Worm (Caenorhabditis elegans) whole organism, L4 larva: ENCODE data around the gene phf-31.

ENCODE experiments used
- D1046.2 ChIP-seq: fragments of 200-800 bp; sonication (Bioruptor generic); IDR thresholded peaks from 2 replicates; pipeline ENCODE4 v1.3.6; 2022; ENCODE audit warnings: missing genetic modification characterization, missing compliant biosample characterization
- F49E8.2 ChIP-seq: sonication (generic microtip); optimal IDR thresholded peaks from 2 replicates; lab custom pipeline; 2016; ENCODE audit warnings: missing compliant biosample characterization, mild to moderate bottlenecking, missing genetic modification characterization, borderline replicate concordance
- Y48G9A.11 ChIP-seq: fragments of 200-800 bp; sonication (Bioruptor generic); IDR thresholded peaks from 2 replicates; pipeline ENCODE4 v1.3.6; 2022; ENCODE audit warnings: missing genetic modification reagents, missing genetic modification characterization, missing compliant biosample characterization
- Y75B8A.6 ChIP-seq: fragments of 200-800 bp; sonication (Bioruptor generic); IDR thresholded peaks from 2 replicates; pipeline ENCODE4 v1.3.6; 2022; ENCODE audit warnings: missing genetic modification reagents, missing genetic modification characterization, missing compliant biosample characterization
- aha-1 ChIP-seq: fragments of 150-350 bp; peaks from one replicate; lab custom pipeline; 2014; ENCODE audit warnings: missing biosample characterization, missing genetic modification characterization
- arid-1 ChIP-seq: fragments of 200-800 bp; sonication (Bioruptor generic); conservative IDR thresholded peaks from 2 replicates; pipeline ENCODE4 v1.3.6; 2022; ENCODE audit warnings: missing genetic modification reagents, missing genetic modification characterization, missing compliant biosample characterization
- attf-4 ChIP-seq: sonication (generic microtip); optimal IDR thresholded peaks from 3 replicates; lab custom pipeline; 2017; ENCODE audit warnings: missing biosample characterization, missing genetic modification characterization
- ceh-28 ChIP-seq: fragments of 150-350 bp; optimal IDR thresholded peaks from 2 replicates; lab custom pipeline; 2014; ENCODE audit warnings: missing biosample characterization, missing genetic modification reagents, missing genetic modification characterization
- ceh-44 ChIP-seq: fragments of 200-800 bp; sonication (Bioruptor generic); IDR thresholded peaks from 2 replicates; pipeline ENCODE4 v1.3.6; 2022; ENCODE audit warnings: missing genetic modification reagents, missing genetic modification characterization, missing compliant biosample characterization
- ceh-62 ChIP-seq: sonication (generic microtip); optimal IDR thresholded peaks from 2 replicates; lab custom pipeline; 2017; ENCODE audit warnings: missing biosample characterization, missing genetic modification characterization
- daf-12 ChIP-seq: fragments of 150-350 bp; optimal IDR thresholded peaks from 2 replicates; lab custom pipeline; 2014; ENCODE audit warnings: missing biosample characterization, missing genetic modification reagents, missing genetic modification characterization
- daf-16 ChIP-seq, 3 experiments: sonication (generic microtip); optimal IDR thresholded peaks; 2 replicates each; lab custom pipeline; 2016 to 2017; ENCODE audit warnings: missing genetic modification characterization in 3 of 3, missing genetic modification reagents in 3 of 3, mild to moderate bottlenecking in 2 of 3, missing compliant biosample characterization in 2 of 3, missing biosample characterization in 1 of 3, moderate library complexity in 1 of 3
- daf-19 ChIP-seq: fragments of 200-800 bp; sonication (Bioruptor generic); conservative IDR thresholded peaks from 2 replicates; pipeline ENCODE4 v1.3.6; 2022; ENCODE audit warnings: missing genetic modification characterization, missing compliant biosample characterization
- dmd-6 ChIP-seq: fragments of 200-800 bp; sonication (Bioruptor generic); IDR thresholded peaks from 2 replicates; pipeline ENCODE4 v1.3.6; 2022; ENCODE audit warnings: missing genetic modification reagents, missing genetic modification characterization, missing compliant biosample characterization
- duxl-1 ChIP-seq: sonication (generic microtip); optimal IDR thresholded peaks from 2 replicates; lab custom pipeline; 2016; ENCODE audit warnings: mild to moderate bottlenecking, missing genetic modification characterization, moderate library complexity, missing compliant biosample characterization; ENCODE audit not compliant: poor library complexity
- egl-27 ChIP-seq: sonication (generic microtip); optimal IDR thresholded peaks from 3 replicates; lab custom pipeline; 2017; ENCODE audit warnings: missing biosample characterization, missing genetic modification reagents, missing genetic modification characterization
- gei-8 ChIP-seq: fragments of 200-800 bp; sonication (Bioruptor generic); optimal IDR thresholded peaks from 2 replicates; lab custom pipeline; 2018; ENCODE audit warnings: mild to moderate bottlenecking, missing genetic modification characterization, missing compliant biosample characterization
- hif-1 ChIP-seq, 2 experiments: sonication (generic microtip); optimal IDR thresholded peaks; 2 replicates each; lab custom pipeline; 2016 to 2017; ENCODE audit warnings: missing compliant biosample characterization in 2 of 2, missing genetic modification characterization in 2 of 2, missing genetic modification reagents in 2 of 2, missing genotype in 2 of 2, mild to moderate bottlenecking in 1 of 2
- hlh-30 ChIP-seq: sonication (generic microtip); optimal IDR thresholded peaks from 2 replicates; lab custom pipeline; 2017; ENCODE audit warnings: antibody characterized with exemption, mild to moderate bottlenecking, missing genetic modification characterization, missing compliant biosample characterization; ENCODE audit not compliant: insufficient read depth
- hmg-1.1 ChIP-seq: fragments of 200-800 bp; sonication (Bioruptor generic); IDR thresholded peaks from 2 replicates; pipeline ENCODE4 v1.3.6; 2022; ENCODE audit warnings: missing genetic modification reagents, missing genetic modification characterization, missing compliant biosample characterization
- lim-7 ChIP-seq: fragments of 200-800 bp; sonication (Bioruptor generic); IDR thresholded peaks from 2 replicates; pipeline ENCODE4 v1.3.6; 2022; ENCODE audit warnings: missing genetic modification characterization, missing compliant biosample characterization
- lin-15B ChIP-seq: fragments of 150-350 bp; sonication (generic microtip); optimal IDR thresholded peaks from 3 replicates; lab custom pipeline; 2014; ENCODE audit warnings: missing biosample characterization, missing genetic modification characterization
- lir-3 ChIP-seq: sonication (generic microtip); optimal IDR thresholded peaks from 2 replicates; lab custom pipeline; 2016; ENCODE audit warnings: mild to moderate bottlenecking, missing genetic modification characterization, missing compliant biosample characterization
- madf-5 ChIP-seq, 2 experiments: fragments of 200-800 bp; sonication (Bioruptor generic); IDR thresholded peaks; 2 replicates each; pipeline ENCODE4 v1.3.6; 2022; ENCODE audit warnings: missing compliant biosample characterization in 2 of 2, missing genetic modification characterization in 2 of 2
- madf-9 ChIP-seq: fragments of 200-800 bp; sonication (Bioruptor generic); conservative IDR thresholded peaks from 2 replicates; pipeline ENCODE4 v1.3.6; 2022; ENCODE audit warnings: missing genetic modification reagents, missing genetic modification characterization, missing compliant biosample characterization
- mdt-29 ChIP-seq: fragments of 200-800 bp; sonication (Bioruptor generic); IDR thresholded peaks from 2 replicates; pipeline ENCODE4 v1.3.6; 2022; ENCODE audit warnings: missing genetic modification reagents, missing genetic modification characterization, missing compliant biosample characterization
- mes-2 ChIP-seq: sonication (generic microtip); optimal IDR thresholded peaks from 2 replicates; lab custom pipeline; 2016; ENCODE audit warnings: missing genotype, mild to moderate bottlenecking, missing genetic modification characterization, missing compliant biosample characterization; ENCODE audit not compliant: poor library complexity, severe bottlenecking
- nhr-10 ChIP-seq: fragments of 150-350 bp; optimal IDR thresholded peaks from 2 replicates; lab custom pipeline; 2014; ENCODE audit warnings: missing biosample characterization, missing genetic modification characterization
- nhr-111 ChIP-seq: fragments of 200-800 bp; sonication (Bioruptor generic); optimal IDR thresholded peaks from 2 replicates; lab custom pipeline; 2018; ENCODE audit warnings: mild to moderate bottlenecking, missing genetic modification characterization, missing compliant biosample characterization
- nhr-41 ChIP-seq: fragments of 200-800 bp; sonication (Bioruptor generic); IDR thresholded peaks from 2 replicates; pipeline ENCODE4 v1.3.6; 2022; ENCODE audit warnings: missing genetic modification reagents, missing genetic modification characterization, missing compliant biosample characterization
- nhr-42 ChIP-seq: fragments of 200-800 bp; sonication (Bioruptor generic); IDR thresholded peaks from 2 replicates; pipeline ENCODE4 v1.3.6; 2022; ENCODE audit warnings: missing genetic modification characterization, missing compliant biosample characterization
- nhr-48 ChIP-seq: sonication (generic microtip); optimal IDR thresholded peaks from 2 replicates; lab custom pipeline; 2016; ENCODE audit warnings: mild to moderate bottlenecking, missing genetic modification characterization, missing compliant biosample characterization
- php-3 ChIP-seq: fragments of 200-800 bp; sonication (Bioruptor generic); IDR thresholded peaks from 2 replicates; pipeline ENCODE4 v1.3.6; 2022; ENCODE audit warnings: missing genetic modification reagents, missing genetic modification characterization, missing compliant biosample characterization
- skn-1 ChIP-seq: fragments of 150-350 bp; optimal IDR thresholded peaks from 2 replicates; lab custom pipeline; 2014; ENCODE audit warnings: missing biosample characterization, missing genetic modification characterization
- snpc-1.2 ChIP-seq: fragments of 200-800 bp; sonication (Bioruptor generic); IDR thresholded peaks from 2 replicates; pipeline ENCODE4 v1.3.6; 2022; ENCODE audit warnings: missing genetic modification reagents, missing genetic modification characterization, missing compliant biosample characterization
- spr-1 ChIP-seq: sonication (generic microtip); optimal IDR thresholded peaks from 2 replicates; lab custom pipeline; 2016; ENCODE audit warnings: mild to moderate bottlenecking, missing genetic modification characterization, missing compliant biosample characterization
- spr-3 ChIP-seq: fragments of 200-800 bp; sonication (Bioruptor generic); optimal IDR thresholded peaks from 2 replicates; lab custom pipeline; 2018; ENCODE audit warnings: mild to moderate bottlenecking, missing genetic modification characterization, missing compliant biosample characterization
- tra-1 ChIP-seq: fragments of 200-800 bp; sonication (Bioruptor generic); IDR thresholded peaks from 2 replicates; pipeline ENCODE4 v1.3.6; 2022; ENCODE audit warnings: missing genetic modification reagents, missing genetic modification characterization, missing compliant biosample characterization
- vab-7 ChIP-seq: fragments of 200-800 bp; sonication (Bioruptor generic); IDR thresholded peaks from 2 replicates; pipeline ENCODE4 v1.3.6; 2022; ENCODE audit warnings: missing genetic modification reagents, missing genetic modification characterization, missing compliant biosample characterization
- zfp-3 ChIP-seq: fragments of 200-800 bp; sonication (Bioruptor generic); conservative IDR thresholded peaks from 2 replicates; pipeline ENCODE4 v1.3.6; 2022; ENCODE audit warnings: missing genetic modification reagents, missing genetic modification characterization, missing compliant biosample characterization
- zip-11 ChIP-seq: fragments of 200-800 bp; sonication (Bioruptor generic); IDR thresholded peaks from 2 replicates; pipeline ENCODE4 v1.3.6; 2022; ENCODE audit warnings: missing genetic modification characterization, missing compliant biosample characterization
- zip-2 ChIP-seq: fragments of 150-350 bp; optimal IDR thresholded peaks from 2 replicates; lab custom pipeline; 2014; ENCODE audit warnings: missing biosample characterization, missing genetic modification characterization
- ztf-11 ChIP-seq: fragments of 150-350 bp; optimal IDR thresholded peaks from 2 replicates; lab custom pipeline; 2014; ENCODE audit warnings: missing biosample characterization, missing genetic modification characterization

phf-31 gene

ce11 chrX:10656604-10657003 lies 25.2 kb upstream of the phf-31 start (continued):
- TF ChIP-seq hif-1 (tag; optimal IDR thresholded peaks at IDR 0.05; lab: Kevin White, UChicago) = no peak
- no peak for TF ChIP-seq egl-27 (tag; lab: Kevin White, UChicago)
- TF ChIP-seq hmg-1.1 = 0 out of 2 replicates have a peak, but pooled peaks have one; percentile 32
- TF ChIP-seq nhr-41 (GFP tag; lab: Robert Waterston, UW) = no peak
- no peak for TF ChIP-seq Y48G9A.11
- no peak for TF ChIP-seq lin-15B
- TF ChIP-seq aha-1 (tag; lab: Kevin White, UChicago) = peak; percentile 91
- TF ChIP-seq nhr-111 (GFP tag; lab: Kevin White, UChicago) = no peak
- no peak for TF ChIP-seq ztf-11 (tag; lab: Kevin White, UChicago)
- no peak for TF ChIP-seq lir-3 (tag; lab: Kevin White, UChicago)
- no peak for TF ChIP-seq D1046.2 (GFP tag; lab: Robert Waterston, UW)
- no peak for TF ChIP-seq gei-8 (GFP tag; lab: Kevin White, UChicago)
- peak; percentile 39; the same call in 1 of the 2 replicates for TF ChIP-seq php-3 (GFP tag; lab: Robert Waterston, UW)
- peak; percentile 6 for TF ChIP-seq mes-2 (tag; lab: Kevin White, UChicago)
- TF ChIP-seq mdt-29 (GFP tag; lab: Robert Waterston, UW) = no peak
- TF ChIP-seq skn-1 (tag; lab: Kevin White, UChicago) = no peak
- TF ChIP-seq Y75B8A.6 = no peak

DNA sequence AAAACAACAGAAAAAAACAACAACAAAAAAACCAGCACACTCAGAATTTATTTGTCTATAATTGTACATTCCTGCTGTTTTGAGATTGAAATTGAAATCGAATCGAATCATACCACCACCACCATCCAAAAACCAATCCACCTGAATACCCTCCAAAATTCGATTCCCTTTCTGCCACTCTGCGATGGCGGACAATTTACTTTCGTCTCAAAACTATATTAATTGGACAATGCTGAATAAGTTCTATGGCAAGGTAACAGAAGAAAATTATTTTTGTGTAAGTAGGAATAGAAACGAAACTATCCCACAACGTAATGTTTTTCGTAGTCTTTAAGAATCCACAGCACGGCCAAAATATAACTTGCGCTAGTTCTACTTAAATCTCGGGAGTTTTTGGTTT lies 22.3 kb upstream of the phf-31 start:
- TF ChIP-seq nhr-10 (tag; lab: Kevin White, UChicago) (no peak), aha-1 (tag; lab: Kevin White, UChicago) (peak; percentile 90), F49E8.2 (tag; lab: Kevin White, UChicago) (no peak), nhr-42 (GFP tag; lab: Robert Waterston, UW) (no peak), spr-1 (tag; lab: Kevin White, UChicago) (no peak)
- TF ChIP-seq, all 104 proteins: peak for 1

DNA sequence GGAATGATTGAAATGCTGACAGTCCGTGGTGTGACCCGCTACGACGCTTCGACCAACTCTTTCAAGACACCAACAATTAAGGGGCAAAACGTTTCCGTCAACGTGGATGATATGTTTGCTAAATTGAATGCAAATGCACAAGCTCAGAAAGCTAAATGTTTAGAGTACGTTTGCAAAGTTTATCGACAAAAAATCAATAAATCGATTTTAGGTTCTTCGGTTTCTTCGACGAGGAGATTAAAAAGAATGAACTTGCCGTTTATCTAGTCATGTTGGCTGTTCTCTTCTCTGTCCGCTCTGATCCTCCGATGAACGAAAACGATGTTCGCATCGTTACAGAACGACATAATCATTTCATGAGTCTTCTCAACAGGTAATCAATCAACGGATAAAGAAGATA lies 17.0 kb upstream of the phf-31 start:
- no peak for TF ChIP-seq nhr-111 (GFP tag; lab: Kevin White, UChicago)
- peak; percentile 83 for TF ChIP-seq ceh-28 (tag; lab: Kevin White, UChicago)
- TF ChIP-seq snpc-1.2 (GFP tag; lab: Robert Waterston, UW) = no peak

ce11 chrX:10666871-10667270 lies 14.9 kb upstream of the phf-31 start:
- TF ChIP-seq madf-5 (GFP tag; IDR thresholded peaks at IDR 0.05; lab: Robert Waterston, UW) (peak in 1 of 2 experiments; percentile 67; a peak in 2 of 4 replicates), tra-1 (GFP tag; lab: Robert Waterston, UW) (0 out of 2 replicates have a peak, but pooled peaks have one; percentile 44), mdt-29 (GFP tag; lab: Robert Waterston, UW) (0 out of 2 replicates have a peak, but pooled peaks have one; percentile 19), attf-4 (tag; lab: Kevin White, UChicago) (no peak), duxl-1 (no peak), zfp-3 (GFP tag; lab: Robert Waterston, UW) (peak; percentile 76), daf-19 (GFP tag; lab: Robert Waterston, UW) (0 out of 2 replicates have a peak, but pooled peaks have one; percentile 21), daf-12 (tag; lab: Kevin White, UChicago) (no peak), ceh-44 (GFP tag; lab: Robert Waterston, UW) (0 out of 2 replicates have a peak, but pooled peaks have one; percentile 38), madf-9 (GFP tag; lab: Robert Waterston, UW) (peak; percentile 54), hlh-30 (tag; lab: Kevin White, UChicago) (peak; percentile 67), dmd-6 (GFP tag; lab: Robert Waterston, UW) (peak; percentile 66), arid-1 (peak; percentile 64), hmg-1.1 (peak; percentile 55), D1046.2 (GFP tag; lab: Robert Waterston, UW) (0 out of 2 replicates have a peak, but pooled peaks have one; percentile 69), zip-11 (GFP tag; lab: Robert Waterston, UW) (0 out of 2 replicates have a peak, but pooled peaks have one; percentile 46), ceh-62 (tag; lab: Kevin White, UChicago) (no peak), vab-7 (GFP tag; lab: Robert Waterston, UW) (peak; percentile 75), snpc-1.2 (GFP tag; lab: Robert Waterston, UW) (peak; percentile 86), nhr-48 (no peak), spr-3 (GFP tag; lab: Kevin White, UChicago) (no peak), lim-7 (GFP tag; lab: Robert Waterston, UW) (peak; percentile 87), mes-2 (tag; lab: Kevin White, UChicago) (peak; percentile 55), zip-2 (tag; lab: Kevin White, UChicago) (no peak), daf-16 (GFP tag; optimal IDR thresholded peaks at IDR 0.05; lab: Kevin White, UChicago) (peak in 1 of 2 experiments; percentile 13), daf-16 (tag; optimal IDR thresholded peaks at IDR 0.05; lab: Kevin White, UChicago) (peak; percentile 58), nhr-10 (tag; lab: Kevin White, UChicago) (no peak)
